Fruit fly (Drosophila melanogaster): ENCODE results near the gene CG9427.

CG9427 gene

dm6 chr3R:9637882-9638281 is 11.2 kb upstream of the CG9427 start, which contains the start of gene Dh44:
Gene Dh44, plus strand, starts transcription at chr3R:9638182.
- TF ChIP-seq CG42726 (GFP tag; IDR thresholded peaks at IDR 0.05; ENCODE audit: partially characterized antibody) (peak; percentile 7; the same call in 1 of the 2 replicates), unpg (GFP tag; optimal IDR thresholded peaks at IDR 0.05) (no peak)

dm6 chr3R:9637361-9637760 is 10.6 kb upstream of the CG9427 start, which contains the start of gene Scm:
Gene Scm, minus strand, starts transcription at chr3R:9637611.
- TF ChIP-seq lmd (GFP tag; IDR thresholded peaks at IDR 0.05) (no peak), CG9437 (GFP tag; optimal IDR thresholded peaks at IDR 0.05) (peak; percentile 91), Oaz (GFP tag; IDR thresholded peaks at IDR 0.05) (no peak), Six4 (GFP tag; optimal IDR thresholded peaks at IDR 0.05) (no peak), CG15011 (GFP tag; optimal IDR thresholded peaks at IDR 0.05) (no peak), CG42726 (GFP tag; IDR thresholded peaks at IDR 0.05; ENCODE audit: partially characterized antibody) (peak; percentile 84; the same call in 1 of the 2 replicates), D (optimal IDR thresholded peaks at IDR 0.05) (no peak), D (GFP tag; optimal IDR thresholded peaks at IDR 0.05) (no peak), sens (GFP tag) (peak; percentile 76), CG30403 (GFP tag; optimal IDR thresholded peaks at IDR 0.05) (no peak), CG11085 (GFP tag; IDR thresholded peaks at IDR 0.05) (no peak), CG1233 (GFP tag; optimal IDR thresholded peaks at IDR 0.05) (no peak), CG13775 (GFP tag; optimal IDR thresholded peaks at IDR 0.05) (peak; percentile 1), CG34422 (GFP tag; IDR thresholded peaks at IDR 0.05) (no peak), E2f1 (GFP tag; IDR thresholded peaks at IDR 0.05) (no peak), Bgb (GFP tag; IDR thresholded peaks at IDR 0.05; ENCODE audit: partially characterized antibody) (peak; percentile 95), CG2129 (GFP tag; IDR thresholded peaks at IDR 0.05; ENCODE audit: partially characterized antibody) (peak; percentile 61; the same call in 1 of the 2 replicates), CG10543 (GFP tag; optimal IDR thresholded peaks at IDR 0.05) (no peak), NC2β (GFP tag; optimal IDR thresholded peaks at IDR 0.05) (peak; percentile 3), trh (GFP tag; optimal IDR thresholded peaks at IDR 0.05) (no peak), CoRest (tag; optimal IDR thresholded peaks at IDR 0.05) (no peak), Rx (GFP tag; IDR thresholded peaks at IDR 0.05) (no peak), CG1024 (GFP tag; IDR thresholded peaks at IDR 0.05) (no peak), CG10321 (GFP tag; IDR thresholded peaks at IDR 0.05) (no peak), z (GFP tag; IDR thresholded peaks at IDR 0.05) (no peak), Gug (GFP tag; IDR thresholded peaks at IDR 0.05) (no peak), CG9932 (GFP tag; IDR thresholded peaks at IDR 0.05) (no peak), Doc2 (GFP tag; IDR thresholded peaks at IDR 0.05) (no peak), Meics (GFP tag; optimal IDR thresholded peaks at IDR 0.05) (no peak), Dfd (GFP tag; optimal IDR thresholded peaks at IDR 0.05) (no peak), YL-1 (GFP tag; optimal IDR thresholded peaks at IDR 0.05) (peak; percentile 94), CG14014 (GFP tag; IDR thresholded peaks at IDR 0.05) (0 out of 2 replicates have a peak, but pooled peaks have one; percentile 34), Pdp1 (GFP tag; optimal IDR thresholded peaks at IDR 0.05) (peak in 1 of 2 experiments; percentile 89), jing (GFP tag; optimal IDR thresholded peaks at IDR 0.05) (no peak), CG18262 (tag; optimal IDR thresholded peaks at IDR 0.05) (peak; percentile 19), schlank (tag; optimal IDR thresholded peaks at IDR 0.05) (no peak), row (GFP tag; IDR thresholded peaks at IDR 0.05) (peak; percentile 54), tx (GFP tag; optimal IDR thresholded peaks at IDR 0.05) (no peak), CG6272 (GFP tag; IDR thresholded peaks at IDR 0.05) (0 out of 2 replicates have a peak, but pooled peaks have one; percentile 35), CG34376 (GFP tag; optimal IDR thresholded peaks at IDR 0.05) (no peak), hb (GFP tag; IDR thresholded peaks at IDR 0.05; ENCODE audit: partially characterized antibody) (peak; percentile 82), HmgD (GFP tag; optimal IDR thresholded peaks at IDR 0.05) (peak; percentile 61), Lhr (GFP tag; optimal IDR thresholded peaks at IDR 0.05) (no peak), peb (GFP tag; IDR thresholded peaks at IDR 0.05) (no peak), insv (GFP tag; optimal IDR thresholded peaks at IDR 0.05) (no peak), CG10147 (GFP tag; optimal IDR thresholded peaks at IDR 0.05) (no peak), mirr (GFP tag; optimal IDR thresholded peaks at IDR 0.05) (no peak), CG12659 (GFP tag; optimal IDR thresholded peaks at IDR 0.05) (peak; percentile 79)

Data from whole organism, embryonic.